Worm (Caenorhabditis elegans) whole organism, L3 larva: ENCODE results near the gene sel-12.

Source experiments
- R02D3.7 ChIP-seq: fragments of 150-350 bp; optimal IDR thresholded peaks from 2 replicates; lab custom pipeline; 2014; ENCODE audit warnings: missing biosample characterization, missing genetic modification characterization
- ZK546.5 ChIP-seq: sonication (generic microtip); optimal IDR thresholded peaks from 2 replicates; lab custom pipeline; 2017; ENCODE audit warnings: missing biosample characterization, missing genetic modification characterization
- ama-1 ChIP-seq: fragments of 150-350 bp; optimal IDR thresholded peaks from 2 replicates; lab custom pipeline; 2018
- ceh-16 ChIP-seq: sonication (generic microtip); optimal IDR thresholded peaks from 2 replicates; lab custom pipeline; 2017; ENCODE audit warnings: missing biosample characterization, missing genetic modification characterization
- ceh-82 ChIP-seq: fragments of 150-350 bp; optimal IDR thresholded peaks from 2 replicates; lab custom pipeline; 2014; ENCODE audit warnings: missing biosample characterization, missing genetic modification characterization
- ceh-9 ChIP-seq: sonication (generic microtip); optimal IDR thresholded peaks from 2 replicates; lab custom pipeline; 2018; ENCODE audit warnings: missing biosample characterization, missing genetic modification characterization
- egl-27 ChIP-seq: sonication (generic microtip); optimal IDR thresholded peaks from 4 replicates; lab custom pipeline; 2017; ENCODE audit warnings: missing biosample characterization, missing genetic modification reagents, missing genetic modification characterization
- elt-1 ChIP-seq: fragments of 150-350 bp; optimal IDR thresholded peaks from 2 replicates; lab custom pipeline; 2014; ENCODE audit warnings: missing biosample characterization, missing genetic modification characterization
- elt-2 ChIP-seq: sonication (generic microtip); optimal IDR thresholded peaks from 2 replicates; lab custom pipeline; 2016; ENCODE audit warnings: missing genetic modification reagents, mild to moderate bottlenecking, missing genetic modification characterization, missing compliant biosample characterization
- fkh-10 ChIP-seq: sonication (generic microtip); optimal IDR thresholded peaks from 2 replicates; lab custom pipeline; 2017; ENCODE audit warnings: missing biosample characterization, missing genetic modification reagents, missing genetic modification characterization
- fkh-2 ChIP-seq: fragments of 150-350 bp; optimal IDR thresholded peaks from 2 replicates; lab custom pipeline; 2014; ENCODE audit warnings: missing biosample characterization, missing genetic modification reagents, missing genetic modification characterization
- fos-1 ChIP-seq: fragments of 150-350 bp; optimal IDR thresholded peaks from 2 replicates; lab custom pipeline; 2014; ENCODE audit warnings: missing biosample characterization, missing genetic modification characterization
- jun-1 ChIP-seq: fragments of 150-350 bp; optimal IDR thresholded peaks from 2 replicates; lab custom pipeline; 2014; ENCODE audit warnings: missing biosample characterization, missing genetic modification reagents, missing genetic modification characterization
- lin-15B ChIP-seq: fragments of 150-350 bp; optimal IDR thresholded peaks from 2 replicates; lab custom pipeline; 2014; ENCODE audit warnings: missing biosample characterization, missing genetic modification characterization
- lin-39 ChIP-seq: fragments of 150-350 bp; optimal IDR thresholded peaks from 2 replicates; lab custom pipeline; 2018; ENCODE audit warnings: missing biosample characterization, missing genetic modification reagents, missing genetic modification characterization
- lsy-12 ChIP-seq: sonication (generic microtip); optimal IDR thresholded peaks from 2 replicates; lab custom pipeline; 2016; ENCODE audit warnings: mild to moderate bottlenecking, missing genetic modification characterization, missing compliant biosample characterization
- mdl-1 ChIP-seq: fragments of 150-350 bp; optimal IDR thresholded peaks from 2 replicates; lab custom pipeline; 2014; ENCODE audit warnings: missing biosample characterization, missing genetic modification characterization
- mml-1 ChIP-seq: fragments of 150-350 bp; sonication (generic microtip); optimal IDR thresholded peaks from 3 replicates; lab custom pipeline; 2014; ENCODE audit warnings: missing biosample characterization, missing genetic modification characterization
- nfya-1 ChIP-seq: sonication (generic microtip); optimal IDR thresholded peaks from 2 replicates; lab custom pipeline; 2017; ENCODE audit warnings: missing genetic modification characterization, mild to moderate bottlenecking, missing compliant biosample characterization, antibody characterized with exemption, moderate library complexity; ENCODE audit not compliant: insufficient read depth
- nhr-11 ChIP-seq: fragments of 150-350 bp; optimal IDR thresholded peaks from 2 replicates; lab custom pipeline; 2014; ENCODE audit warnings: missing biosample characterization, missing genetic modification characterization
- nhr-25 ChIP-seq: sonication (generic microtip); optimal IDR thresholded peaks from 2 replicates; lab custom pipeline; 2017; ENCODE audit warnings: missing biosample characterization, missing genetic modification characterization
- nhr-43 ChIP-seq: sonication (generic microtip); optimal IDR thresholded peaks from 2 replicates; lab custom pipeline; 2016; ENCODE audit warnings: mild to moderate bottlenecking, missing genetic modification characterization, missing compliant biosample characterization; ENCODE audit not compliant: poor library complexity, severe bottlenecking
- nhr-67 ChIP-seq: fragments of 150-350 bp; optimal IDR thresholded peaks from 2 replicates; lab custom pipeline; 2014; ENCODE audit warnings: missing biosample characterization, missing genetic modification characterization
- nhr-77 ChIP-seq: fragments of 150-350 bp; optimal IDR thresholded peaks from 2 replicates; lab custom pipeline; 2014; ENCODE audit warnings: missing biosample characterization, missing genetic modification characterization
- pha-4 ChIP-seq: fragments of 150-350 bp; optimal IDR thresholded peaks from 2 replicates; lab custom pipeline; 2014; ENCODE audit warnings: missing biosample characterization, missing genetic modification reagents, missing genetic modification characterization
- pqm-1 ChIP-seq: fragments of 150-350 bp; optimal IDR thresholded peaks from 2 replicates; lab custom pipeline; 2017; ENCODE audit warnings: missing biosample characterization, missing genetic modification characterization, inconsistent platforms
- sea-2 ChIP-seq: fragments of 150-350 bp; sonication (generic microtip); optimal IDR thresholded peaks from 4 replicates; lab custom pipeline; 2014; ENCODE audit warnings: missing biosample characterization, missing genetic modification reagents, missing genetic modification characterization
- skn-1 ChIP-seq: fragments of 150-350 bp; optimal IDR thresholded peaks from 2 replicates; lab custom pipeline; 2014; ENCODE audit warnings: missing biosample characterization, missing genetic modification characterization
- snpc-4 ChIP-seq: fragments of 150-350 bp; optimal IDR thresholded peaks from 2 replicates; lab custom pipeline; 2014; ENCODE audit warnings: missing biosample characterization, missing genetic modification characterization
- tbx-2 ChIP-seq: sonication (generic microtip); optimal IDR thresholded peaks from 2 replicates; lab custom pipeline; 2016; ENCODE audit warnings: mild to moderate bottlenecking, missing genetic modification characterization, missing compliant biosample characterization
- unc-39 ChIP-seq: sonication (generic microtip); optimal IDR thresholded peaks from 4 replicates; lab custom pipeline; 2017; ENCODE audit warnings: missing biosample characterization, missing genetic modification characterization
- zag-1 ChIP-seq: fragments of 150-350 bp; optimal IDR thresholded peaks from 2 replicates; lab custom pipeline; 2014; ENCODE audit warnings: missing biosample characterization, missing genetic modification characterization
- ztf-11 ChIP-seq: fragments of 150-350 bp; optimal IDR thresholded peaks from 2 replicates; lab custom pipeline; 2014; ENCODE audit warnings: missing biosample characterization, missing genetic modification characterization
- ztf-4 ChIP-seq: fragments of 150-350 bp; optimal IDR thresholded peaks from 2 replicates; lab custom pipeline; 2014; ENCODE audit warnings: missing biosample characterization, missing genetic modification characterization

sel-12 gene

ce11 chrX:936013-936412, 20.3 kb downstream of the sel-12 start:
- TF ChIP-seq mml-1 (tag; lab: Kevin White, UChicago) (no peak), snpc-4 (peak; percentile 47)

ce11 chrX:938269-938883, 22.7 kb downstream of the sel-12 start, which contains the start of gene F53H8.3:
F53H8.3 (plus strand) TSS chrX:938543.
- no peak for TF ChIP-seq ceh-16 (tag; lab: Kevin White, UChicago)
- peak; percentile 92 for TF ChIP-seq elt-2 (tag; lab: Kevin White, UChicago)
- no peak for TF ChIP-seq nfya-1 (tag; lab: Kevin White, UChicago)
- TF ChIP-seq lsy-12, result no peak
- no peak for TF ChIP-seq zag-1 (tag; lab: Kevin White, UChicago)
- no peak for TF ChIP-seq tbx-2 (tag; lab: Kevin White, UChicago)
- TF ChIP-seq ZK546.5 (tag; lab: Kevin White, UChicago), result no peak
- TF ChIP-seq pha-4 (tag; lab: Kevin White, UChicago), result peak; percentile 27
- no peak for TF ChIP-seq skn-1 (tag; lab: Kevin White, UChicago)

ce11 chrX:945669-946068, 30.0 kb downstream of the sel-12 start:
- TF ChIP-seq jun-1 (tag; lab: Kevin White, UChicago) (no peak), mdl-1 (tag; lab: Kevin White, UChicago) (no peak), nhr-11 (tag; lab: Kevin White, UChicago) (no peak), egl-27 (no peak), lsy-12 (no peak), ztf-11 (no peak), ceh-82 (tag; lab: Kevin White, UChicago) (no peak), ztf-4 (no peak), sea-2 (no peak), zag-1 (tag; lab: Kevin White, UChicago) (no peak), pha-4 (tag; lab: Kevin White, UChicago) (peak; percentile 31), elt-1 (tag; lab: Kevin White, UChicago) (no peak), snpc-4 (no peak), ZK546.5 (tag; lab: Kevin White, UChicago) (no peak), mml-1 (tag; lab: Kevin White, UChicago) (no peak), pqm-1 (peak; percentile 59), ceh-9 (tag; lab: Kevin White, UChicago) (no peak), ama-1 (no peak), unc-39 (tag; lab: Kevin White, UChicago) (no peak), elt-2 (tag; lab: Kevin White, UChicago) (peak; percentile 80), lin-39 (tag; lab: Kevin White, UChicago) (no peak), nhr-77 (tag; lab: Kevin White, UChicago) (no peak), nfya-1 (tag; lab: Kevin White, UChicago) (peak; percentile 80), nhr-43 (tag; lab: Kevin White, UChicago) (no peak), R02D3.7 (tag; lab: Kevin White, UChicago) (no peak), tbx-2 (tag; lab: Kevin White, UChicago) (no peak), nhr-25 (tag; lab: Kevin White, UChicago) (no peak), nhr-67 (tag; lab: Kevin White, UChicago) (no peak)

ce11 chrX:947885-948284, 32.2 kb downstream of the sel-12 start:
- TF ChIP-seq R02D3.7 (tag; lab: Kevin White, UChicago), result no peak
- no peak for TF ChIP-seq fkh-2 (tag; lab: Kevin White, UChicago)

ce11 chrX:948783-949182, 33.1 kb downstream of the sel-12 start, which contains the start of gene sms-2:
sms-2 (minus strand) TSS chrX:948883.
- TF ChIP-seq lin-15B (tag; lab: Kevin White, UChicago), result no peak
- no peak for TF ChIP-seq fos-1 (tag; lab: Kevin White, UChicago)
- TF ChIP-seq ZK546.5 (tag; lab: Kevin White, UChicago), result no peak
- no peak for TF ChIP-seq pqm-1
- no peak for TF ChIP-seq ztf-11
- no peak for TF ChIP-seq mdl-1 (tag; lab: Kevin White, UChicago)
- TF ChIP-seq sea-2, result no peak
- TF ChIP-seq zag-1 (tag; lab: Kevin White, UChicago), result no peak
- no peak for TF ChIP-seq elt-1 (tag; lab: Kevin White, UChicago)
- TF ChIP-seq fkh-10 (GFP tag; lab: Kevin White, UChicago), result no peak
- TF ChIP-seq elt-2 (tag; lab: Kevin White, UChicago), result no peak
- no peak for TF ChIP-seq tbx-2 (tag; lab: Kevin White, UChicago)
- TF ChIP-seq fkh-2 (tag; lab: Kevin White, UChicago), result no peak
- no peak for TF ChIP-seq nhr-25 (tag; lab: Kevin White, UChicago)
- TF ChIP-seq, all 47 proteins: peak for 0
